Fruit fly (Drosophila melanogaster): ENCODE measurements around the gene CG12219.

CG12219 gene

dm6 chrX:6263614-6264130, 37.4 kb downstream of the CG12219 start:
- TF ChIP-seq HLHmδ (GFP tag; optimal IDR thresholded peaks at IDR 0.05) (no peak), chn (GFP tag; optimal IDR thresholded peaks at IDR 0.05) (peak; percentile 58), CG13123 (GFP tag; optimal IDR thresholded peaks at IDR 0.05) (no peak), jing (GFP tag; optimal IDR thresholded peaks at IDR 0.05) (peak; percentile 49), CG18599 (GFP tag; optimal IDR thresholded peaks at IDR 0.05) (peak; percentile 93), CG1024 (GFP tag; IDR thresholded peaks at IDR 0.05) (no peak), CG10209 (GFP tag; optimal IDR thresholded peaks at IDR 0.05) (peak; percentile 81), pho (GFP tag; optimal IDR thresholded peaks at IDR 0.05) (peak; percentile 48), pnt (GFP tag; optimal IDR thresholded peaks at IDR 0.05) (no peak), Bgb (GFP tag; IDR thresholded peaks at IDR 0.05; ENCODE audit: partially characterized antibody) (no peak), ssp (GFP tag; IDR thresholded peaks at IDR 0.05) (peak; percentile 37; the same call in 1 of the 2 replicates), CG8478 (optimal IDR thresholded peaks at IDR 0.05) (no peak), ase (GFP tag; IDR thresholded peaks at IDR 0.05) (peak; percentile 45; the same call in 1 of the 3 replicates), sob (GFP tag; IDR thresholded peaks at IDR 0.05) (peak; percentile 64), gro (GFP tag; optimal IDR thresholded peaks at IDR 0.05) (peak; percentile 58), Hr39 (optimal IDR thresholded peaks at IDR 0.05) (no peak), toy (GFP tag; IDR thresholded peaks at IDR 0.05) (0 out of 2 replicates have a peak, but pooled peaks have one; percentile 6), CG11456 (GFP tag; IDR thresholded peaks at IDR 0.05) (peak; percentile 71; the same call in 1 of the 3 replicates), CG6765 (GFP tag; optimal IDR thresholded peaks at IDR 0.05) (peak; percentile 76), run (tag; optimal IDR thresholded peaks at IDR 0.05) (peak; percentile 71), klu (GFP tag; IDR thresholded peaks at IDR 0.05) (0 out of 2 replicates have a peak, but pooled peaks have one; percentile 49), MESR4 (GFP tag; optimal IDR thresholded peaks at IDR 0.05) (no peak), Drgx (GFP tag; IDR thresholded peaks at IDR 0.05) (peak; percentile 52; the same call in 1 of the 2 replicates), bigmax (GFP tag; optimal IDR thresholded peaks at IDR 0.05) (no peak), lola (GFP tag; optimal IDR thresholded peaks at IDR 0.05) (peak in 1 of 3 experiments; percentile 25), CG14860 (GFP tag; IDR thresholded peaks at IDR 0.05; ENCODE audit: partially characterized antibody) (no peak), CG11085 (GFP tag; IDR thresholded peaks at IDR 0.05) (0 out of 2 replicates have a peak, but pooled peaks have one; percentile 25), jumu (GFP tag; optimal IDR thresholded peaks at IDR 0.05) (no peak), az2 (GFP tag; optimal IDR thresholded peaks at IDR 0.05) (peak; percentile 49), CG32532 (GFP tag; IDR thresholded peaks at IDR 0.05) (peak; percentile 71), CG10321 (GFP tag; IDR thresholded peaks at IDR 0.05) (no peak), p53 (GFP tag; optimal IDR thresholded peaks at IDR 0.05) (no peak), Rfx (GFP tag; IDR thresholded peaks at IDR 0.05) (peak; percentile 65), Sox102F (GFP tag; optimal IDR thresholded peaks at IDR 0.05) (peak; percentile 76), grau (tag; optimal IDR thresholded peaks at IDR 0.05) (peak; percentile 83), Dp (GFP tag; optimal IDR thresholded peaks at IDR 0.05) (no peak), CG7271 (tag; optimal IDR thresholded peaks at IDR 0.05) (no peak), Adf1 (GFP tag; IDR thresholded peaks at IDR 0.05) (peak; percentile 11; the same call in 1 of the 2 replicates), CG32772 (GFP tag; IDR thresholded peaks at IDR 0.05) (no peak; the same call in 1 of the 2 replicates), CG30431 (GFP tag; optimal IDR thresholded peaks at IDR 0.05) (peak; percentile 32), ash1 (GFP tag; optimal IDR thresholded peaks at IDR 0.05) (no peak), CG4360 (GFP tag; IDR thresholded peaks at IDR 0.05) (no peak), dan (GFP tag; IDR thresholded peaks at IDR 0.05) (no peak), CG3281 (GFP tag; optimal IDR thresholded peaks at IDR 0.05) (peak; percentile 91), CG30020 (tag; optimal IDR thresholded peaks at IDR 0.05) (peak; percentile 31), dati (GFP tag; IDR thresholded peaks at IDR 0.05) (no peak), nerfin-2 (GFP tag; IDR thresholded peaks at IDR 0.05; ENCODE audit: partially characterized antibody) (no peak), dysf (GFP tag; IDR thresholded peaks at IDR 0.05) (peak; percentile 85), CG18764 (GFP tag; optimal IDR thresholded peaks at IDR 0.05) (peak; percentile 7), her (GFP tag; optimal IDR thresholded peaks at IDR 0.05) (no peak), CG12219 (GFP tag; optimal IDR thresholded peaks at IDR 0.05) (peak; percentile 83)
